Worm (Caenorhabditis elegans): ENCODE results near the gene cyp-25A3.

Gene cyp-25A3

DNA sequence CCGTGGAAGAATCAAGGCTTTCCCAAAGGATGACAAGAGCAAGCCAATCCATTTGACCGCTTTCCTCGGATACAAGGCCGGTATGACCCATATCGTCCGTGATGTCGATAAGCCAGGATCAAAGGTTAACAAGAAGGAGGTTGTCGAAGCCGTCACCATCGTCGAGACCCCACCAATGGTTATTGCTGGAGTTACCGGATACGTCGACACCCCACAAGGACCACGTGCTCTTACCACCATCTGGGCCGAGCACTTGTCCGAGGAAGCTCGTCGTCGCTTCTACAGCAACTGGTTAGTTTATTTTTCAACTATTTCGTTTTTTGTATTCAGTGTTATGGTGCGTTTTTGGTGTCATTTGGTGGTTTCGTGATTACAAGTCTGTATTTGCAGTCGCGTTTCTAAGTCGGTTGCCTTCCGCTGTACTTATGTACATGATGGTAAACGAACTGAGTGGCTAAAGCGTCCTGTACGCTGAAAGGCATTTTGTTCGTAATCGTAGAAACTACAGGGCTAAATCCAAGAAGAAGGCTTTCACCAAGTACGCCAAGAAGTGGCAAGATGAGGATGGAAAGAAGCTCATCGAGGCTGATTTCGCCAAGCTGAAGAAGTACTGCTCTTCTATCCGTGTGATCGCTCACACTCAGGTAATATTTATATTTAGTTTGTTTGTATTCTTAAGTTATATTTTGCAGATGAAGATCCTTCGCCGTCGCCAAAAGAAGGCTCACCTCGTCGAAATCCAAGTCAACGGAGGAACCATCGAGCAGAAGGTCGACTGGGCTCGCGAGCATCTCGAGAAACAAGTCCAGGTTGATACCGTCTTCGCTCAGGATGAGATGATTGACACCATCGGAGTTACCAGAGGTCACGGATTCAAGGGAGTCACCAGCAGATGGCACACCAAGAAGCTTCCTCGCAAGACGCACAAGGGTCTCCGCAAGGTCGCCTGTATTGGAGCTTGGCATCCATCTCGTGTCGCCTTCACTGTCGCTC, 28.7 kb upstream of the cyp-25A3 start (continued):
- TF ChIP-seq T26A5.8 (tag; optimal IDR thresholded peaks at IDR 0.05) (no peak), repo-1 (tag; optimal IDR thresholded peaks at IDR 0.05) (no peak), F33H1.4 (GFP tag; IDR thresholded peaks at IDR 0.05) (no peak; the same call in 1 of the 2 replicates), nhr-80 (tag; optimal IDR thresholded peaks at IDR 0.05) (no peak), rpc-1 (optimal IDR thresholded peaks at IDR 0.05) (no peak), rpc-1 (tag; optimal IDR thresholded peaks at IDR 0.05) (no peak), xnd-1 (tag; optimal IDR thresholded peaks at IDR 0.05) (no peak), nfyb-1 (GFP tag; IDR thresholded peaks at IDR 0.05) (no peak), ccch-3 (GFP tag; optimal IDR thresholded peaks at IDR 0.05) (no peak), madf-3 (GFP tag; IDR thresholded peaks at IDR 0.05) (peak; percentile 43; the same call in 1 of the 2 replicates), zim-3 (tag; optimal IDR thresholded peaks at IDR 0.05) (no peak), dpff-1 (tag; optimal IDR thresholded peaks at IDR 0.05) (no peak), F52B5.7 (tag; optimal IDR thresholded peaks at IDR 0.05) (no peak), tbp1 (GFP tag; optimal IDR thresholded peaks at IDR 0.05) (no peak), lag-1 (GFP tag; IDR thresholded peaks at IDR 0.05) (no peak), ztf-18 (tag; optimal IDR thresholded peaks at IDR 0.05) (peak; percentile 37), snpc-1.3 (tag; optimal IDR thresholded peaks at IDR 0.05; ENCODE audit: insufficient read depth) (no peak), attf-6 (GFP tag; IDR thresholded peaks at IDR 0.05) (peak; percentile 29; the same call in 1 of the 2 replicates), nfya-1 (tag; optimal IDR thresholded peaks at IDR 0.05; ENCODE audit: borderline replicate concordance, insufficient read depth) (no peak), aptf-3 (GFP tag; IDR thresholded peaks at IDR 0.05) (no peak), madf-10 (tag; optimal IDR thresholded peaks at IDR 0.05) (no peak), sea-2 (GFP tag; IDR thresholded peaks at IDR 0.05) (no peak), egl-18 (GFP tag; IDR thresholded peaks at IDR 0.05) (no peak), hsf-1 (GFP tag; IDR thresholded peaks at IDR 0.05) (no peak), somi-1 (GFP tag; optimal IDR thresholded peaks at IDR 0.05) (no peak), C17E4.6 (GFP tag; IDR thresholded peaks at IDR 0.05) (no peak), ztf-3 (GFP tag; optimal IDR thresholded peaks at IDR 0.05) (no peak), cebp-2 (GFP tag; IDR thresholded peaks at IDR 0.05) (no peak), zfh-2 (GFP tag; conservative IDR thresholded peaks at IDR 0.05) (peak; percentile 59), athp-1 (tag; optimal IDR thresholded peaks at IDR 0.05) (no peak), nhr-120 (GFP tag; IDR thresholded peaks at IDR 0.05) (no peak), ceh-40 (GFP tag; IDR thresholded peaks at IDR 0.05) (peak; percentile 26; the same call in 1 of the 2 replicates), dpl-1 (GFP tag; optimal IDR thresholded peaks at IDR 0.05) (no peak), attf-3 (GFP tag; conservative IDR thresholded peaks at IDR 0.05) (no peak), bed-1 (GFP tag; IDR thresholded peaks at IDR 0.05) (no peak), Y67H2A.10 (GFP tag; conservative IDR thresholded peaks at IDR 0.05) (no peak), atf-7 (tag; optimal IDR thresholded peaks at IDR 0.05) (no peak), lsl-1 (GFP tag; optimal IDR thresholded peaks at IDR 0.05) (peak; percentile 19), madf-8 (GFP tag; conservative IDR thresholded peaks at IDR 0.05) (no peak), ztf-26 (tag; optimal IDR thresholded peaks at IDR 0.05) (no peak), cebp-1 (GFP tag; IDR thresholded peaks at IDR 0.05) (no peak), cebp-1 (tag; optimal IDR thresholded peaks at IDR 0.05) (peak; percentile 3), pbrm-1 (GFP tag; IDR thresholded peaks at IDR 0.05) (no peak), tlf-1 (GFP tag; optimal IDR thresholded peaks at IDR 0.05) (no peak), Y53F4B.3 (GFP tag; IDR thresholded peaks at IDR 0.05) (no peak), T07F8.4 (tag; optimal IDR thresholded peaks at IDR 0.05) (no peak), mcd-1 (GFP tag; IDR thresholded peaks at IDR 0.05) (no peak), K12H6.12 (tag; optimal IDR thresholded peaks at IDR 0.05) (no peak), F37B4.10 (GFP tag; IDR thresholded peaks at IDR 0.05) (no peak)

Measured in whole organism, young adult.